Worm (Caenorhabditis elegans) whole organism, early embryonic: ENCODE measurements around the gene faxc-2.

Experiments used
- B0310.2 ChIP-seq: sonication (generic microtip); optimal IDR thresholded peaks from 2 replicates; lab custom pipeline; 2016; ENCODE audit warnings: mild to moderate bottlenecking, missing genetic modification characterization, missing compliant biosample characterization
- F13C5.2 ChIP-seq: sonication (generic microtip); optimal IDR thresholded peaks from 2 replicates; lab custom pipeline; 2017; ENCODE audit warnings: mild to moderate bottlenecking, missing genetic modification characterization, inconsistent platforms, missing compliant biosample characterization
- ama-1 ChIP-seq: fragments of 150-350 bp; optimal IDR thresholded peaks from 2 replicates; lab custom pipeline; 2014
- ceh-13 ChIP-seq: fragments of 200-800 bp; sonication (Bioruptor generic); optimal IDR thresholded peaks from 2 replicates; lab custom pipeline; 2018; ENCODE audit warnings: mild to moderate bottlenecking, missing genetic modification characterization, missing compliant biosample characterization
- ets-7 ChIP-seq: sonication (generic microtip); optimal IDR thresholded peaks from 2 replicates; lab custom pipeline; 2016; ENCODE audit warnings: missing genotype, missing genetic modification characterization, missing compliant biosample characterization
- flt-1 ChIP-seq: fragments of 200-800 bp; sonication (Bioruptor generic); IDR thresholded peaks from 2 replicates; pipeline ENCODE4 v1.3.6; 2022; ENCODE audit warnings: missing genetic modification characterization, missing compliant biosample characterization
- hmg-4 ChIP-seq: fragments of 200-800 bp; sonication (Bioruptor generic); optimal IDR thresholded peaks from 2 replicates; lab custom pipeline; 2018; ENCODE audit warnings: mild to moderate bottlenecking, missing genetic modification characterization, missing compliant biosample characterization
- hnd-1 ChIP-seq: sonication (generic microtip); optimal IDR thresholded peaks from 2 replicates; lab custom pipeline; 2016; ENCODE audit warnings: missing genetic modification characterization, missing compliant biosample characterization
- pes-1 ChIP-seq: fragments of 200-800 bp; sonication (Bioruptor generic); IDR thresholded peaks from 2 replicates; pipeline ENCODE4 v1.3.6; 2022; ENCODE audit warnings: missing genetic modification reagents, missing genetic modification characterization, missing compliant biosample characterization
- sea-1 ChIP-seq: fragments of 200-800 bp; sonication (Bioruptor generic); conservative IDR thresholded peaks from 2 replicates; pipeline ENCODE4 v1.3.6; 2022; ENCODE audit warnings: missing genetic modification characterization, missing compliant biosample characterization
- tbx-11 ChIP-seq: fragments of 200-800 bp; sonication (Bioruptor generic); IDR thresholded peaks from 2 replicates; pipeline ENCODE4 v1.3.6; 2022; ENCODE audit warnings: missing genetic modification characterization, missing compliant biosample characterization
- tbx-37 ChIP-seq: fragments of 200-800 bp; sonication (Bioruptor generic); conservative IDR thresholded peaks from 2 replicates; pipeline ENCODE4 v1.3.6; 2022; ENCODE audit warnings: missing genetic modification reagents, missing genetic modification characterization, missing compliant biosample characterization
- tra-4 ChIP-seq: sonication (generic microtip); optimal IDR thresholded peaks from 2 replicates; lab custom pipeline; 2017; ENCODE audit warnings: missing genetic modification characterization, missing compliant biosample characterization

DNA sequence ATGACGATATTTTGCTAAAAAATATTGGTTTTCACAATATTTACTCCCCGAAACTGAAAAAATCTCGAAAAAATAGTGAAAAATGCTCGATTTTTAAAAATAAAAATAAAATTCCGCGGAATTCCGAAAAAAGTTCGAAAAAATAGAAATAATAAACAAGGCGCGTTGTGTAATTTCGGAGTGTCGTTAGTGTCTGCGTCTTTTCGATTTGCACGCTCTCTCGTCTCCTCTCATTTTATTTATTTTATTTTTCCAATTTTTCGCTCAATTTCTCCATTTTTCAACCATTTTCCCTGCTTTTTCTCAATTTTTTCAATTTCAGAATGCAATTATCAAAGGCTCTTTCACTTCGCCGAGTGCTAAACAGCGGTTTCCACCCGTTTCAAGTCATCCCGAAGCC is 28.9 kb downstream of the faxc-2 start, which contains the start of gene mrpl-20:
- no peak for TF ChIP-seq tbx-37
- no peak for TF ChIP-seq B0310.2
- no peak for TF ChIP-seq ama-1 (lab: Kevin White, UChicago)
- no peak for TF ChIP-seq tbx-11 (GFP tag; lab: Robert Waterston, UW)
- TF ChIP-seq pes-1 (GFP tag; lab: Robert Waterston, UW) = no peak
- TF ChIP-seq ceh-13 (GFP tag; lab: Kevin White, UChicago) = no peak
- TF ChIP-seq ets-7 (tag; lab: Kevin White, UChicago) = no peak
- no peak for TF ChIP-seq F13C5.2 (tag; lab: Kevin White, UChicago)
- no peak for TF ChIP-seq tra-4
- no peak for TF ChIP-seq hnd-1 (tag; lab: Kevin White, UChicago)
- TF ChIP-seq flt-1 = no peak
- no peak for TF ChIP-seq hmg-4 (GFP tag; lab: Kevin White, UChicago)
- no peak for TF ChIP-seq sea-1 (GFP tag; lab: Robert Waterston, UW)
